Fruit fly (Drosophila melanogaster): ENCODE data around the gene cact.

cact gene

DNA sequence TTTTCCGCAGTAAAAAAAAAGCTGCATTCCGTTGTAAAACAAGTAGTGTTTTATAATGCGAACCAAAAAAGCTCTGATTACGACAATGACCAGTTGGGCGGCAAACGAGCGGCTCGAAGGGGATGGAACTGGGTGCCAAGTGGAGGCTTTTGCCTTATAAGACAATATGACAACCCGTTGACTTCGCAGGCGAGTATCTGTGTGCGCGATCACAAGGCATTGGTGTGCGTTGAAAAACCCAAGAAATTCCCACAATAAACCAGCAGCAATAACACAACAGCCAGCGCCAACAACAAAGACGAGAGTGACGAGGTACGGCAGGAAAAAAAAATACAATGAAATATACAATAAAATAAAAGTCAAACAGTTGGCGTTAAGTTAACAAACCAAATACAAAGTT lies 11.0 kb downstream of the cact start (continued):
- TF ChIP-seq gsb (GFP tag; IDR thresholded peaks at IDR 0.05) (no peak), CG10654 (GFP tag; optimal IDR thresholded peaks at IDR 0.05) (no peak), CG9609 (GFP tag; optimal IDR thresholded peaks at IDR 0.05) (no peak), CG15479 (GFP tag; optimal IDR thresholded peaks at IDR 0.05) (no peak), ems (GFP tag; optimal IDR thresholded peaks at IDR 0.05) (no peak), Adf1 (GFP tag; IDR thresholded peaks at IDR 0.05) (peak; percentile 12; the same call in 1 of the 2 replicates), H15 (GFP tag; IDR thresholded peaks at IDR 0.05) (no peak), CG11247 (GFP tag; IDR thresholded peaks at IDR 0.05) (no peak), Ets97D (GFP tag; optimal IDR thresholded peaks at IDR 0.05) (no peak), Nf-YC (tag; optimal IDR thresholded peaks at IDR 0.05) (peak; percentile 27), Oli (tag; optimal IDR thresholded peaks at IDR 0.05) (no peak), CG10267 (tag; optimal IDR thresholded peaks at IDR 0.05) (no peak), CG8359 (GFP tag; optimal IDR thresholded peaks at IDR 0.05; ENCODE audit: borderline replicate concordance) (no peak), Mes4 (GFP tag; optimal IDR thresholded peaks at IDR 0.05) (no peak), Rx (GFP tag; IDR thresholded peaks at IDR 0.05) (no peak), slbo (GFP tag; IDR thresholded peaks at IDR 0.05) (peak; percentile 30; the same call in 1 of the 2 replicates), Atf3 (GFP tag; optimal IDR thresholded peaks at IDR 0.05) (no peak), HHEX (GFP tag; optimal IDR thresholded peaks at IDR 0.05) (no peak), CG30403 (GFP tag; optimal IDR thresholded peaks at IDR 0.05) (no peak), Hr78 (GFP tag; optimal IDR thresholded peaks at IDR 0.05) (no peak), exex (tag; optimal IDR thresholded peaks at IDR 0.05) (peak; percentile 62), CG12071 (GFP tag; optimal IDR thresholded peaks at IDR 0.05) (no peak), pros (GFP tag; optimal IDR thresholded peaks at IDR 0.05) (peak; percentile 88), CG14667 (GFP tag; IDR thresholded peaks at IDR 0.05) (no peak), Lpt (GFP tag; optimal IDR thresholded peaks at IDR 0.05) (no peak), zen2 (GFP tag; IDR thresholded peaks at IDR 0.05; ENCODE audit: partially characterized antibody) (no peak), CrebB (tag; optimal IDR thresholded peaks at IDR 0.05) (peak; percentile 65), Fer2 (tag; optimal IDR thresholded peaks at IDR 0.05) (no peak), CG7987 (GFP tag; optimal IDR thresholded peaks at IDR 0.05) (peak; percentile 28), CG4730 (GFP tag; IDR thresholded peaks at IDR 0.05) (no peak), ttk (GFP tag; IDR thresholded peaks at IDR 0.05) (no peak), psq (GFP tag; optimal IDR thresholded peaks at IDR 0.05) (no peak), Abd-B (GFP tag; optimal IDR thresholded peaks at IDR 0.05) (no peak), ci (GFP tag; IDR thresholded peaks at IDR 0.05) (peak; percentile 48; the same call in 1 of the 3 replicates), Xrp1 (GFP tag; IDR thresholded peaks at IDR 0.05) (no peak), her (GFP tag; optimal IDR thresholded peaks at IDR 0.05) (no peak), CG6689 (GFP tag; IDR thresholded peaks at IDR 0.05) (no peak), CG15514 (GFP tag; optimal IDR thresholded peaks at IDR 0.05) (no peak), pan (optimal IDR thresholded peaks at IDR 0.05) (no peak), pan (GFP tag; optimal IDR thresholded peaks at IDR 0.05 in 1 of 2, IDR thresholded peaks at IDR 0.05 in 1 of 2) (peak in 1 of 2 experiments; percentile 12), Scr (GFP tag; IDR thresholded peaks at IDR 0.05; ENCODE audit: partially characterized antibody) (no peak), CG32772 (GFP tag; IDR thresholded peaks at IDR 0.05) (no peak), Nf-YA (GFP tag; IDR thresholded peaks at IDR 0.05) (no peak), disco-r (GFP tag; optimal IDR thresholded peaks at IDR 0.05) (no peak), CG17359 (tag; optimal IDR thresholded peaks at IDR 0.05) (peak; percentile 9), Usf (GFP tag; optimal IDR thresholded peaks at IDR 0.05) (no peak), Eip74EF (GFP tag; optimal IDR thresholded peaks at IDR 0.05) (peak in 1 of 2 experiments; percentile 37), kah (GFP tag; optimal IDR thresholded peaks at IDR 0.05) (no peak), Opbp (GFP tag; IDR thresholded peaks at IDR 0.05; ENCODE audit: partially characterized antibody) (no peak), CG32532 (GFP tag; IDR thresholded peaks at IDR 0.05) (peak; percentile 31; the same call in 1 of the 2 replicates), stwl (tag; optimal IDR thresholded peaks at IDR 0.05) (no peak)

Data from whole organism, embryonic.